Fruit fly (Drosophila melanogaster) whole organism, embryonic: Measurements from ENCODE around the gene CG11600.

ENCODE experiments used
- CG10147 ChIP-seq: fragments of 200-800 bp; sonication (Bioruptor generic); optimal IDR thresholded peaks from 2 replicates; lab custom pipeline; 2019; ENCODE audit warnings: missing biosample characterization, mild to moderate bottlenecking, missing genetic modification characterization, moderate library complexity
- CG10209 ChIP-seq: fragments of 200-800 bp; sonication (Bioruptor generic); optimal IDR thresholded peaks from 3 replicates; lab custom pipeline; 2017; ENCODE audit warnings: missing biosample characterization, mild to moderate bottlenecking, missing genetic modification characterization, missing genetic modification reagents
- CG10267 ChIP-seq: fragments of 200-800 bp; sonication (Bioruptor generic); optimal IDR thresholded peaks from 2 replicates; lab custom pipeline; 2018; ENCODE audit warnings: missing biosample characterization, mild to moderate bottlenecking, missing genetic modification characterization, moderate library complexity
- CG10274 ChIP-seq: fragments of 200-800 bp; sonication (Bioruptor generic); optimal IDR thresholded peaks from 3 replicates; lab custom pipeline; 2017; ENCODE audit warnings: missing biosample characterization, mild to moderate bottlenecking, missing genetic modification characterization
- CG10321 ChIP-seq: fragments of 200-800 bp; sonication (Bioruptor generic); IDR thresholded peaks from 2 replicates; pipeline ENCODE4 v1.3.6; 2022; ENCODE audit warnings: missing biosample characterization, missing genetic modification characterization
- CG10565 ChIP-seq: fragments of 200-800 bp; sonication (Bioruptor generic); optimal IDR thresholded peaks from 3 replicates; lab custom pipeline; 2016; ENCODE audit warnings: missing biosample characterization, mild to moderate bottlenecking, missing genetic modification characterization
- CG13424 ChIP-seq: fragments of 200-800 bp; sonication (Bioruptor generic); optimal IDR thresholded peaks from 2 replicates; lab custom pipeline; 2019; ENCODE audit warnings: missing biosample characterization, mild to moderate bottlenecking, missing genetic modification characterization, moderate library complexity
- CG14860 ChIP-seq: fragments of 200-800 bp; sonication (Bioruptor generic); IDR thresholded peaks from 3 replicates; pipeline ENCODE4 v1.3.6; 2022; ENCODE audit warnings: missing biosample characterization, missing genetic modification characterization; ENCODE audit not compliant: partially characterized antibody
- CG1529 ChIP-seq: fragments of 200-800 bp; sonication (Bioruptor generic); optimal IDR thresholded peaks from 3 replicates; lab custom pipeline; 2018; ENCODE audit warnings: missing biosample characterization, missing genetic modification characterization
- CG16813 ChIP-seq: fragments of 200-800 bp; sonication (Bioruptor generic); IDR thresholded peaks from 3 replicates; pipeline ENCODE4 v1.3.6; 2022; ENCODE audit warnings: missing biosample characterization, missing genetic modification characterization; ENCODE audit not compliant: partially characterized antibody
- CG17359 ChIP-seq: fragments of 200-800 bp; sonication (Bioruptor generic); optimal IDR thresholded peaks from 3 replicates; lab custom pipeline; 2018; ENCODE audit warnings: missing biosample characterization, mild to moderate bottlenecking, missing genetic modification characterization, moderate library complexity
- CG17361 ChIP-seq: fragments of 200-800 bp; sonication (Bioruptor generic); IDR thresholded peaks from 3 replicates; pipeline ENCODE4 v1.3.6; 2022; ENCODE audit warnings: missing biosample characterization, missing genetic modification characterization
- CG18262 ChIP-seq: fragments of 200-800 bp; optimal IDR thresholded peaks from 3 replicates; lab custom pipeline; 2019; ENCODE audit warnings: missing biosample characterization, mild to moderate bottlenecking, missing genetic modification characterization, moderate library complexity
- CG2120 ChIP-seq: fragments of 200-800 bp; sonication (Bioruptor generic); optimal IDR thresholded peaks from 3 replicates; lab custom pipeline; 2016; ENCODE audit warnings: missing biosample characterization, missing genetic modification characterization
- CG2202 ChIP-seq: fragments of 200-800 bp; sonication (Bioruptor generic); optimal IDR thresholded peaks from 2 replicates; lab custom pipeline; 2018; ENCODE audit warnings: missing biosample characterization, mild to moderate bottlenecking, missing genetic modification characterization
- CG3838 ChIP-seq: fragments of 200-800 bp; sonication (Bioruptor generic); optimal IDR thresholded peaks from 3 replicates; lab custom pipeline; 2016; ENCODE audit warnings: missing biosample characterization, missing genetic modification characterization
- CG4707 ChIP-seq: fragments of 200-800 bp; sonication (Bioruptor generic); optimal IDR thresholded peaks from 2 replicates; lab custom pipeline; 2018; ENCODE audit warnings: missing biosample characterization, mild to moderate bottlenecking, missing genetic modification characterization, moderate library complexity
- CG4854 ChIP-seq: fragments of 200-800 bp; sonication (Bioruptor generic); optimal IDR thresholded peaks from 2 replicates; lab custom pipeline; 2016; ENCODE audit warnings: missing biosample characterization, missing genetic modification characterization, inconsistent platforms
- CG6813 ChIP-seq: fragments of 200-800 bp; sonication (Bioruptor generic); optimal IDR thresholded peaks from 2 replicates; lab custom pipeline; 2017; ENCODE audit warnings: missing biosample characterization, missing genetic modification characterization, mild to moderate bottlenecking, moderate library complexity, missing genetic modification reagents
- CG9727 ChIP-seq: fragments of 200-800 bp; sonication (Bioruptor generic); optimal IDR thresholded peaks from 3 replicates; lab custom pipeline; 2017; ENCODE audit warnings: missing biosample characterization, mild to moderate bottlenecking, missing genetic modification characterization
- Ets97D ChIP-seq: fragments of 200-800 bp; sonication (Bioruptor generic); optimal IDR thresholded peaks from 3 replicates; lab custom pipeline; 2016; ENCODE audit warnings: missing biosample characterization, missing genetic modification characterization
- Fer2 ChIP-seq: fragments of 200-800 bp; sonication (Bioruptor generic); optimal IDR thresholded peaks from 2 replicates; lab custom pipeline; 2018; ENCODE audit warnings: missing biosample characterization, mild to moderate bottlenecking, missing genetic modification characterization, moderate library complexity
- H15 ChIP-seq: fragments of 200-800 bp; sonication (Bioruptor generic); IDR thresholded peaks from 3 replicates; pipeline ENCODE4 v1.3.6; 2022; ENCODE audit warnings: missing biosample characterization, missing genetic modification characterization
- Hr39 ChIP-seq: fragments of >200 bp; optimal IDR thresholded peaks from 2 replicates; lab custom pipeline; 2017
- Hr51 ChIP-seq, 2 experiments: fragments of 200-800 bp; sonication (Bioruptor generic); optimal IDR thresholded peaks; 2 replicates in 1 of 2; 3 replicates in 1 of 2; lab custom pipeline; 2016 to 2018; ENCODE audit warnings: missing biosample characterization in 2 of 2, missing genetic modification characterization in 2 of 2, mild to moderate bottlenecking in 1 of 2, moderate library complexity in 1 of 2
- Meics ChIP-seq: fragments of 200-800 bp; sonication (Bioruptor generic); optimal IDR thresholded peaks from 2 replicates; lab custom pipeline; 2017; ENCODE audit warnings: missing biosample characterization, mild to moderate bottlenecking, missing genetic modification characterization
- NK7.1 ChIP-seq: fragments of 200-800 bp; sonication (Bioruptor generic); optimal IDR thresholded peaks from 3 replicates; lab custom pipeline; 2016; ENCODE audit warnings: missing biosample characterization, missing genetic modification characterization
- Optix ChIP-seq: fragments of 200-800 bp; sonication (Bioruptor generic); IDR thresholded peaks from 3 replicates; pipeline ENCODE4 v1.3.6; 2022; ENCODE audit warnings: missing biosample characterization, missing genetic modification characterization
- Rfx ChIP-seq: fragments of 200-800 bp; sonication (Bioruptor generic); IDR thresholded peaks from 2 replicates; pipeline ENCODE4 v1.3.6; 2022; ENCODE audit warnings: missing biosample characterization, missing genetic modification characterization
- Sry-β ChIP-seq: fragments of 200-800 bp; sonication (Bioruptor generic); optimal IDR thresholded peaks from 2 replicates; lab custom pipeline; 2018; ENCODE audit warnings: missing biosample characterization, mild to moderate bottlenecking, missing genetic modification characterization, moderate library complexity
- cas ChIP-seq: fragments of 200-800 bp; sonication (Bioruptor generic); IDR thresholded peaks from 2 replicates; pipeline ENCODE4 v1.3.6; 2022; ENCODE audit warnings: missing biosample characterization, missing genetic modification characterization
- cato ChIP-seq: fragments of 200-800 bp; sonication (Bioruptor generic); optimal IDR thresholded peaks from 2 replicates; lab custom pipeline; 2016; ENCODE audit warnings: missing biosample characterization, missing genetic modification characterization, borderline replicate concordance
- chn ChIP-seq: fragments of 200-800 bp; sonication (Bioruptor generic); optimal IDR thresholded peaks from 2 replicates; lab custom pipeline; 2016; ENCODE audit warnings: missing biosample characterization, missing genetic modification characterization
- grn ChIP-seq: fragments of 200-800 bp; sonication (Bioruptor generic); optimal IDR thresholded peaks from 3 replicates; lab custom pipeline; 2017; ENCODE audit warnings: missing biosample characterization, missing genetic modification characterization
- gsb-n ChIP-seq: fragments of 200-800 bp; sonication (Bioruptor generic); optimal IDR thresholded peaks from 3 replicates; lab custom pipeline; 2018; ENCODE audit warnings: missing biosample characterization, mild to moderate bottlenecking, missing genetic modification characterization
- inv ChIP-seq: fragments of 200-800 bp; sonication (Bioruptor generic); IDR thresholded peaks from 2 replicates; pipeline ENCODE4 v1.3.6; 2022; ENCODE audit warnings: missing biosample characterization, missing genetic modification characterization; ENCODE audit not compliant: partially characterized antibody
- jumu ChIP-seq: fragments of 200-800 bp; sonication (Bioruptor generic); optimal IDR thresholded peaks from 3 replicates; lab custom pipeline; 2016; ENCODE audit warnings: missing biosample characterization, missing genetic modification characterization
- klu ChIP-seq: fragments of 200-800 bp; sonication (Bioruptor generic); IDR thresholded peaks from 2 replicates; pipeline ENCODE4 v1.3.6; 2022; ENCODE audit warnings: missing biosample characterization, missing genetic modification characterization
- lab ChIP-seq: fragments of 200-800 bp; sonication (Bioruptor generic); optimal IDR thresholded peaks from 3 replicates; lab custom pipeline; 2017; ENCODE audit warnings: missing biosample characterization, missing genetic modification characterization, mild to moderate bottlenecking, moderate library complexity, missing genetic modification reagents
- org-1 ChIP-seq: fragments of 200-800 bp; sonication (Bioruptor generic); optimal IDR thresholded peaks from 2 replicates; lab custom pipeline; 2017; ENCODE audit warnings: missing biosample characterization, missing genetic modification characterization
- pb ChIP-seq: fragments of 200-800 bp; sonication (Bioruptor generic); optimal IDR thresholded peaks from 3 replicates; lab custom pipeline; 2016; ENCODE audit warnings: missing biosample characterization, missing genetic modification characterization
- run ChIP-seq: fragments of 200-800 bp; sonication (Bioruptor generic); optimal IDR thresholded peaks from 3 replicates; lab custom pipeline; 2018; ENCODE audit warnings: missing biosample characterization, mild to moderate bottlenecking, missing genetic modification characterization
- scrt ChIP-seq: fragments of 200-800 bp; sonication (Bioruptor generic); optimal IDR thresholded peaks from 2 replicates; lab custom pipeline; 2018; ENCODE audit warnings: missing biosample characterization, mild to moderate bottlenecking, missing genetic modification characterization, moderate library complexity
- sens ChIP-seq: fragments of 200-800 bp; sonication (Bioruptor generic); peaks from one replicate; lab custom pipeline; 2016; ENCODE audit warnings: missing biosample characterization, missing genetic modification characterization
- slou ChIP-seq: fragments of 200-800 bp; sonication (Bioruptor generic); optimal IDR thresholded peaks from 3 replicates; lab custom pipeline; 2016; ENCODE audit warnings: missing biosample characterization, missing genetic modification characterization
- sug ChIP-seq: fragments of 200-800 bp; optimal IDR thresholded peaks from 2 replicates; lab custom pipeline; 2019; ENCODE audit warnings: missing biosample characterization, mild to moderate bottlenecking, missing genetic modification characterization, moderate library complexity
- tna ChIP-seq: fragments of 200-800 bp; sonication (Bioruptor generic); IDR thresholded peaks from 2 replicates; pipeline ENCODE4 v1.3.6; 2022; ENCODE audit warnings: missing biosample characterization, missing genetic modification characterization; ENCODE audit not compliant: partially characterized antibody
- wdn ChIP-seq: fragments of 200-800 bp; sonication (Bioruptor generic); IDR thresholded peaks from 2 replicates; pipeline ENCODE4 v1.3.6; 2022; ENCODE audit warnings: missing biosample characterization, missing genetic modification characterization
- zfh1 ChIP-seq: fragments of 200-800 bp; sonication (Bioruptor generic); IDR thresholded peaks from 3 replicates; pipeline ENCODE4 v1.3.6; 2022; ENCODE audit warnings: missing biosample characterization, missing genetic modification characterization

Gene CG11600

DNA sequence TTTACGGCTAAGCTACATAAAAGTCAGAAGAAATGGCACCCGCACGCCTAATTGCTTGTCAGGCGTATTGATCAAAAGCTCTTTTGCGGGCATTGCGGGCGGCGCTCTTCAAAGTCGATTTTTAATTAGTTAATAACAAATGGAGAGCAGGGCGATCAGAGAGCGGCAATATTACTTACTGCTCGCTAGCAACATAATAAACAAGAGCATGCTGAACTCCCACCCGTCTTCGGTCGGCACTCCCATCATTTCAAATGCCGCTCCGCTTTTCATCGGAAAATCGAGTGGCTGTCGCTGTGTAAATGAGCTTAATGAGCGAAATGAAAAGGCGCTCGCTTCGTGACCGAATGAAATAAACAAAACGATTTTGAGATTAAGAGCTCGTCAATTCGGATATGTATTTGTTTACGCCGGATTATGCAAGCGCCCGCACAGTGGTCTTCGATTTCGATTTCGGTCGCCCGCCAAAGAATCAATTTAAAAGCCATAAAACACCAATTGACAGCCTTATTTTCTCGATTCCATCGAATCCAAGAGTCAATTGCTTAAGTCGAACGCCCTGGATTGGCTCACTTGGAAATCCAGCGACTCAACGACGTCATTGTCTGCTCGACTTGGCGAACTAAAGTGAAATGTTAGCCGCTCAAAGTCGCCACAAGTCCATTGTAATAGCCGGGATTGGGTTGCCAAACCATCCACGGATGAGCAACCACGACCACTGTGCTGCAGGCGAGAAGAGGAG, 17.3 kb downstream of the CG11600 start (continued):
- peak; percentile 86 for TF ChIP-seq CG10209
- peak; percentile 88 for TF ChIP-seq CG13424 (tag; lab: Kevin White, UChicago)
- no peak for TF ChIP-seq cas (GFP tag; lab: Robert Waterston, UW)
- TF ChIP-seq Sry-β (GFP tag; lab: Kevin White, UChicago), result no peak
- TF ChIP-seq Fer2 (tag; lab: Kevin White, UChicago), result peak; percentile 61
- TF ChIP-seq CG4707, result peak; percentile 69
- peak; percentile 82 for TF ChIP-seq CG18262 (tag; lab: Kevin White, UChicago)
- TF ChIP-seq H15 (GFP tag; lab: Robert Waterston, UW), result peak; percentile 75
- TF ChIP-seq CG10274 (GFP tag; lab: Kevin White, UChicago), result peak; percentile 56
- peak; percentile 79 for TF ChIP-seq CG2120 (GFP tag; lab: Kevin White, UChicago)
- peak; percentile 80 for TF ChIP-seq jumu
- TF ChIP-seq CG10267 (tag; lab: Kevin White, UChicago), result peak; percentile 42
- peak; percentile 92 for TF ChIP-seq CG17361 (GFP tag; lab: Robert Waterston, UW)
- TF ChIP-seq cato (GFP tag; lab: Kevin White, UChicago), result peak; percentile 28
- TF ChIP-seq Ets97D (GFP tag; lab: Kevin White, UChicago), result peak; percentile 31
- TF ChIP-seq klu (GFP tag; lab: Robert Waterston, UW), result peak; percentile 64; the same call in 1 of the 2 replicates
- TF ChIP-seq CG10147 (GFP tag; lab: Kevin White, UChicago), result peak; percentile 74
- peak; percentile 65 for TF ChIP-seq CG6813 (GFP tag; lab: Kevin White, UChicago)
- TF ChIP-seq Rfx (GFP tag; lab: Robert Waterston, UW), result peak; percentile 83
- TF ChIP-seq chn (GFP tag; lab: Kevin White, UChicago), result peak; percentile 79
- peak; percentile 63 for TF ChIP-seq sug
- TF ChIP-seq sens (GFP tag; lab: Kevin White, UChicago), result peak; percentile 93
- TF ChIP-seq Hr51 (GFP tag; optimal IDR thresholded peaks at IDR 0.05; lab: Kevin White, UChicago), result peak; percentile 40 to 94
- TF ChIP-seq tna (GFP tag; lab: Robert Waterston, UW), result no peak
- TF ChIP-seq org-1 (GFP tag; lab: Kevin White, UChicago), result peak; percentile 88
- TF ChIP-seq Hr39, result no peak
- TF ChIP-seq CG9727 (GFP tag; lab: Kevin White, UChicago), result peak; percentile 61
- peak; percentile 78 for TF ChIP-seq pb (GFP tag; lab: Kevin White, UChicago)
- TF ChIP-seq CG2202 (tag; lab: Kevin White, UChicago), result no peak
- TF ChIP-seq gsb-n (tag; lab: Kevin White, UChicago), result peak; percentile 27
- TF ChIP-seq CG17359 (tag; lab: Kevin White, UChicago), result peak; percentile 83
- TF ChIP-seq CG16813, result no peak
- peak; percentile 80; the same call in 2 of the 3 replicates for TF ChIP-seq Optix (GFP tag; lab: Robert Waterston, UW)
- no peak for TF ChIP-seq inv (GFP tag; lab: Robert Waterston, UW)
- TF ChIP-seq Meics, result peak; percentile 81
- TF ChIP-seq slou, result peak; percentile 17
- no peak for TF ChIP-seq grn (GFP tag; lab: Kevin White, UChicago)
- TF ChIP-seq CG1529 (GFP tag; lab: Kevin White, UChicago), result peak; percentile 83
- peak; percentile 73 for TF ChIP-seq zfh1 (GFP tag; lab: Robert Waterston, UW)
- peak; percentile 51; the same call in 1 of the 2 replicates for TF ChIP-seq CG10321
- peak; percentile 47 for TF ChIP-seq NK7.1 (GFP tag; lab: Kevin White, UChicago)
- no peak for TF ChIP-seq CG10565
- TF ChIP-seq CG3838, result no peak
- TF ChIP-seq wdn (GFP tag; lab: Robert Waterston, UW), result peak; percentile 55
- TF ChIP-seq CG4854 (GFP tag; lab: Kevin White, UChicago), result peak; percentile 44
- 0 out of 3 replicates have a peak, but pooled peaks have one; percentile 19 for TF ChIP-seq CG14860 (GFP tag; lab: Robert Waterston, UW)
- TF ChIP-seq lab (GFP tag; lab: Kevin White, UChicago), result peak; percentile 81
- TF ChIP-seq run, result peak; percentile 76
- TF ChIP-seq scrt (GFP tag; lab: Kevin White, UChicago), result peak; percentile 53
